Worm (Caenorhabditis elegans): ENCODE results near the gene F08G12.5.

DNA sequence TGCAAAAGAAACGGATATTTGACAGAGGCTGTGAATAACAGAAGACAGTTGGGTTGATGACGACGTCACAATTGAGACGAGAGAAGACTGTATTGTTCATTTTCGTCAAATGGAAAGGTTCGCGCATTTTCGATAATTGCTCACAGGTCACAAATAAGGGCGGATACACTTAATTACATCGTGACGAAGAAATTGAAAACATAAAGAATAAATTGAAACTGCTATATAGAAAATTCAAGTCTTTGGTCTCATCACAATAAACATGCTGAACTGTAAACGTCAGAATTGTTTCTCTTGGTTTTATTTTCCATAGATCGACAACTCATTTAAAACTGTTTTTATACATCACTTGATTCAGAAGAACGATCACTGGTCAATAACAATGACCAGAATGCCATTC lies 16.7 kb upstream of the F08G12.5 start, which contains the start of gene ZK455.5:
- no peak for TF ChIP-seq nhr-11 (tag; optimal IDR thresholded peaks at IDR 0.05)
- TF ChIP-seq ces-1 (GFP tag; optimal IDR thresholded peaks at IDR 0.05) = no peak
- no peak for TF ChIP-seq nhr-20 (tag; optimal IDR thresholded peaks at IDR 0.05)
- TF ChIP-seq hpl-2 (GFP tag; optimal IDR thresholded peaks at IDR 0.05) = no peak
- no peak for TF ChIP-seq elt-3 (tag; optimal IDR thresholded peaks at IDR 0.05)
- no peak for TF ChIP-seq snpc-4 (tag; optimal IDR thresholded peaks at IDR 0.05)
- no peak for TF ChIP-seq fkh-8 (tag; optimal IDR thresholded peaks at IDR 0.05)
